Worm (Caenorhabditis elegans): ENCODE results near the gene pigq-1.

DNA sequence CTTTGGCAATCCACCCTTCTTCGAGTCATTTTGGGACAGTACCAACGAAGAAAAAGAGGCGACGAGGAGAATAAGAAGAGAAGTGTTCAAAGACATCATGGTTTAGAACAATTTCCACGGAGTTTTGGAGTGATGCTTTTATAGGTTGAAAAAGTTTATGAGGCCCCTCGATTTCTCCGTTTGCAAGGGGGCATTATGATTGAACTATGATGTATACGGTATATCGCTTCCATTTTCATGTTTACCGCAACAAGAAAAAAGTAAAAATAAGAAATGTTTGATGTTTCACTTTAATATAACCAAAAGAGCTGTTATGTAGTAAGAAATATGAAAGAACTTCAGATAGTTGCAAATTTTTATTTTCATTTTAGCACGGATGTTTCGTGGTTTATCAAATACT lies 45.7 kb downstream of the pigq-1 start, which contains the start of gene srlf-18:
- no peak for TF ChIP-seq sea-1 (GFP tag; conservative IDR thresholded peaks at IDR 0.05)
- no peak for TF ChIP-seq flt-1 (GFP tag; IDR thresholded peaks at IDR 0.05)
- TF ChIP-seq ama-1 (optimal IDR thresholded peaks at IDR 0.05) = no peak
- TF ChIP-seq tbx-11 (GFP tag; IDR thresholded peaks at IDR 0.05) = no peak
- no peak for TF ChIP-seq scrt-1 (GFP tag; IDR thresholded peaks at IDR 0.05)
- no peak for TF ChIP-seq B0310.2 (tag; optimal IDR thresholded peaks at IDR 0.05)
- no peak for TF ChIP-seq hnd-1 (tag; optimal IDR thresholded peaks at IDR 0.05)
- TF ChIP-seq ceh-36 (tag; optimal IDR thresholded peaks at IDR 0.05) = no peak

All from whole organism, early embryonic.